Fruit fly (Drosophila melanogaster): Measurements from ENCODE around the gene Mkk4.

DNA sequence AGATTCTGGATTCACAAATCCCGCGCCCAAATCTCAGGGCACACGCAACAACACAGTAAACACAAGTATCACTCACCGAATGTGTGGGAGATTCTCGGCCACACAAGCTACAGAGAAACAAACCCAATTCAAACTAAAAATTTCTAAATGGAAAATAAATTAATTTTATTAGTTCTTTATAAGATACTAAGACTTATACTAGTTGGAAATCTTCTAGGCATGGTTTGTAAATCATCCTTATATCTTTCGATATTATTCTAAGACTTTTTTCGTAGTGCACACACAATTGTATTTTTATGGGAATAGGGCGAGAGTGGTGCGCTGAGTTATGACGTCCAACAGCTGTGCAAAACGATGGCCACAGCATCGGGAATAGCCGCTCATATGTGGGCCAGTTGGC, 31.5 kb downstream of the Mkk4 start:
- no peak for TF ChIP-seq CG8478 (optimal IDR thresholded peaks at IDR 0.05)
- TF ChIP-seq CTCF (optimal IDR thresholded peaks at IDR 0.05), result no peak

All from S2 (cell line).